In genomic region chr2L:12483866-12484554, dm6 we compare ENCODE assay signal across 1 fruit fly cellular context.
TF ChIP-seq lines count a peak whose summit lies in the region.

No protein-coding gene starts in this region.

TF ChIP-seq in whole organism, embryonic, 481 proteins besides CTCF, POLR2A, EP300 and RAD21 (continued from another document):
- no peak for TF ChIP-seq CG16813 (GFP tag; IDR thresholded peaks at IDR 0.05; lab: Robert Waterston, UW; ENCODE audit: partially characterized antibody)
- no peak; the same call in 1 of the 2 replicates for TF ChIP-seq ttk (GFP tag; IDR thresholded peaks at IDR 0.05; lab: Robert Waterston, UW)
- TF ChIP-seq CG12299 (tag; optimal IDR thresholded peaks at IDR 0.05; lab: Kevin White, UChicago) = peak; percentile 85
- peak; percentile 88 for TF ChIP-seq salm (tag; optimal IDR thresholded peaks at IDR 0.05; lab: Kevin White, UChicago)
- peak; percentile 88 for TF ChIP-seq HHEX (GFP tag; optimal IDR thresholded peaks at IDR 0.05; lab: Kevin White, UChicago)
- TF ChIP-seq CG1832 (GFP tag; optimal IDR thresholded peaks at IDR 0.05; lab: Kevin White, UChicago) = no peak
- TF ChIP-seq pho (GFP tag; optimal IDR thresholded peaks at IDR 0.05; lab: Kevin White, UChicago) = peak; percentile 86
- TF ChIP-seq CG4404 (GFP tag; IDR thresholded peaks at IDR 0.05; lab: Robert Waterston, UW) = no peak
- peak; percentile 91 for TF ChIP-seq CG17359 (tag; optimal IDR thresholded peaks at IDR 0.05; lab: Kevin White, UChicago)
- peak; percentile 88 for TF ChIP-seq jumu (GFP tag; optimal IDR thresholded peaks at IDR 0.05; lab: Kevin White, UChicago)
- TF ChIP-seq Hey (tag; optimal IDR thresholded peaks at IDR 0.05; lab: Kevin White, UChicago) = peak; percentile 63
- TF ChIP-seq onecut (GFP tag; IDR thresholded peaks at IDR 0.05; lab: Robert Waterston, UW) = peak; percentile 76
- peak; percentile 80 for TF ChIP-seq CG6654 (GFP tag; optimal IDR thresholded peaks at IDR 0.05; lab: Kevin White, UChicago)
- TF ChIP-seq Lpt (GFP tag; optimal IDR thresholded peaks at IDR 0.05; lab: Kevin White, UChicago) = no peak
- peak; percentile 81 for TF ChIP-seq Nf-YA (GFP tag; IDR thresholded peaks at IDR 0.05; lab: Robert Waterston, UW)
- TF ChIP-seq Kr (GFP tag; optimal IDR thresholded peaks at IDR 0.05; lab: Kevin White, UChicago) = no peak
- peak in 1 of 2 experiments; percentile 96 for TF ChIP-seq eve (GFP tag; optimal IDR thresholded peaks at IDR 0.05; lab: Kevin White, UChicago)
- TF ChIP-seq CG6254 (GFP tag; optimal IDR thresholded peaks at IDR 0.05; lab: Kevin White, UChicago) = peak; percentile 81
- peak; percentile 82 for TF ChIP-seq nerfin-1 (tag; optimal IDR thresholded peaks at IDR 0.05; lab: Kevin White, UChicago)
- peak; percentile 74; the same call in 2 of the 3 replicates for TF ChIP-seq CG6175 (GFP tag; IDR thresholded peaks at IDR 0.05; lab: Robert Waterston, UW)
- TF ChIP-seq Awh (GFP tag; IDR thresholded peaks at IDR 0.05; lab: Robert Waterston, UW) = peak; percentile 89
- peak; percentile 86 for TF ChIP-seq Atf3 (GFP tag; optimal IDR thresholded peaks at IDR 0.05; lab: Kevin White, UChicago)
- peak; percentile 75 for TF ChIP-seq CG12236 (GFP tag; optimal IDR thresholded peaks at IDR 0.05; lab: Kevin White, UChicago)
- peak; percentile 71 for TF ChIP-seq CG9876 (GFP tag; optimal IDR thresholded peaks at IDR 0.05; lab: Kevin White, UChicago)
- peak; percentile 43 for TF ChIP-seq corto (GFP tag; optimal IDR thresholded peaks at IDR 0.05; lab: Kevin White, UChicago)
- no peak; the same call in 1 of the 2 replicates for TF ChIP-seq dimm (GFP tag; IDR thresholded peaks at IDR 0.05; lab: Robert Waterston, UW)
- peak; percentile 62; the same call in 1 of the 2 replicates for TF ChIP-seq Ravus (GFP tag; IDR thresholded peaks at IDR 0.05; lab: Robert Waterston, UW)
- TF ChIP-seq CG34224 (GFP tag; IDR thresholded peaks at IDR 0.05; lab: Robert Waterston, UW; ENCODE audit: partially characterized antibody) = no peak
- peak; percentile 80 for TF ChIP-seq vfl (GFP tag; optimal IDR thresholded peaks at IDR 0.05; lab: Kevin White, UChicago)
- TF ChIP-seq CG17568 (GFP tag; optimal IDR thresholded peaks at IDR 0.05; lab: Kevin White, UChicago) = peak; percentile 83
- TF ChIP-seq gce (GFP tag; IDR thresholded peaks at IDR 0.05; lab: Robert Waterston, UW) = peak; percentile 77; the same call in 2 of the 3 replicates
- peak; percentile 75 for TF ChIP-seq fd64A (GFP tag; optimal IDR thresholded peaks at IDR 0.05; lab: Kevin White, UChicago)
- peak; percentile 44 for TF ChIP-seq CG3995 (GFP tag; optimal IDR thresholded peaks at IDR 0.05; lab: Kevin White, UChicago)
- no peak for TF ChIP-seq CG8478 (optimal IDR thresholded peaks at IDR 0.05; lab: Kevin White, UChicago)
- peak; percentile 85 for TF ChIP-seq CG15601 (tag; optimal IDR thresholded peaks at IDR 0.05; lab: Kevin White, UChicago)
- peak; percentile 61; the same call in 1 of the 2 replicates for TF ChIP-seq CG10321 (GFP tag; IDR thresholded peaks at IDR 0.05; lab: Robert Waterston, UW)
- TF ChIP-seq CG13123 (GFP tag; optimal IDR thresholded peaks at IDR 0.05; lab: Kevin White, UChicago) = peak; percentile 66
- peak; percentile 71 for TF ChIP-seq CG31224 (GFP tag; IDR thresholded peaks at IDR 0.05; lab: Robert Waterston, UW)
- no peak for TF ChIP-seq sisA (GFP tag; IDR thresholded peaks at IDR 0.05; lab: Robert Waterston, UW)
- TF ChIP-seq CG2712 (tag; optimal IDR thresholded peaks at IDR 0.05; lab: Kevin White, UChicago) = peak; percentile 87
- TF ChIP-seq p53 (GFP tag; optimal IDR thresholded peaks at IDR 0.05; lab: Kevin White, UChicago) = peak; percentile 83
- TF ChIP-seq CG4820 (GFP tag; optimal IDR thresholded peaks at IDR 0.05; lab: Kevin White, UChicago) = peak; percentile 85
